Worm (Caenorhabditis elegans) whole organism, L4 larva: ENCODE measurements around the gene inft-2.
A peak's percentile ranks its signal among the peaks of the same experiment; 100 is the strongest.

ENCODE experiments used
- F10B5.3 ChIP-seq: sonication (generic microtip); optimal IDR thresholded peaks from 2 replicates; lab custom pipeline; 2016; ENCODE audit warnings: mild to moderate bottlenecking, missing genetic modification characterization, missing compliant biosample characterization
- F37D6.2 ChIP-seq: sonication (generic microtip); optimal IDR thresholded peaks from 2 replicates; lab custom pipeline; 2016; ENCODE audit warnings: mild to moderate bottlenecking, missing genetic modification characterization, missing compliant biosample characterization
- T20F7.1 ChIP-seq: fragments of 200-800 bp; sonication (Bioruptor generic); optimal IDR thresholded peaks from 2 replicates; lab custom pipeline; 2018; ENCODE audit warnings: mild to moderate bottlenecking, missing genetic modification characterization, missing compliant biosample characterization
- T26A8.4 ChIP-seq: fragments of 200-800 bp; sonication (Bioruptor generic); IDR thresholded peaks from 2 replicates; pipeline ENCODE4 v1.3.6; 2022; ENCODE audit warnings: missing genetic modification characterization, missing compliant biosample characterization
- Y105C5A.15 ChIP-seq: fragments of 200-800 bp; sonication (Bioruptor generic); IDR thresholded peaks from 2 replicates; pipeline ENCODE4 v1.3.6; 2022; ENCODE audit warnings: missing genetic modification characterization, missing compliant biosample characterization
- ama-1 ChIP-seq: fragments of 150-350 bp; optimal IDR thresholded peaks from 2 replicates; lab custom pipeline; 2014; ENCODE audit warnings: inconsistent platforms, mixed read lengths
- arid-1 ChIP-seq: fragments of 200-800 bp; sonication (Bioruptor generic); conservative IDR thresholded peaks from 2 replicates; pipeline ENCODE4 v1.3.6; 2022; ENCODE audit warnings: missing genetic modification reagents, missing genetic modification characterization, missing compliant biosample characterization
- ceh-20 ChIP-seq: fragments of 200-800 bp; sonication (Bioruptor generic); IDR thresholded peaks from 2 replicates; pipeline ENCODE4 v1.3.6; 2022; ENCODE audit warnings: missing genetic modification reagents, missing genetic modification characterization, missing compliant biosample characterization
- ceh-28 ChIP-seq: fragments of 150-350 bp; optimal IDR thresholded peaks from 2 replicates; lab custom pipeline; 2014; ENCODE audit warnings: missing biosample characterization, missing genetic modification reagents, missing genetic modification characterization
- ceh-32 ChIP-seq: sonication (generic microtip); optimal IDR thresholded peaks from 2 replicates; lab custom pipeline; 2016; ENCODE audit warnings: mild to moderate bottlenecking, missing genetic modification characterization, missing compliant biosample characterization; ENCODE audit not compliant: poor library complexity
- ctbp-1 ChIP-seq: fragments of 200-800 bp; sonication (Bioruptor generic); IDR thresholded peaks from 2 replicates; pipeline ENCODE4 v1.3.6; 2022; ENCODE audit warnings: missing genetic modification reagents, missing genetic modification characterization, missing compliant biosample characterization
- daf-12 ChIP-seq: fragments of 150-350 bp; optimal IDR thresholded peaks from 2 replicates; lab custom pipeline; 2014; ENCODE audit warnings: missing biosample characterization, missing genetic modification reagents, missing genetic modification characterization
- daf-8 ChIP-seq: fragments of 200-800 bp; sonication (Bioruptor generic); IDR thresholded peaks from 2 replicates; pipeline ENCODE4 v1.3.6; 2022; ENCODE audit warnings: missing genetic modification characterization, missing compliant biosample characterization
- dmd-6 ChIP-seq: fragments of 200-800 bp; sonication (Bioruptor generic); IDR thresholded peaks from 2 replicates; pipeline ENCODE4 v1.3.6; 2022; ENCODE audit warnings: missing genetic modification reagents, missing genetic modification characterization, missing compliant biosample characterization
- dpl-1 ChIP-seq: fragments of 150-350 bp; optimal IDR thresholded peaks from 2 replicates; lab custom pipeline; 2014; ENCODE audit warnings: missing biosample characterization, missing genetic modification reagents, missing genetic modification characterization
- duxl-1 ChIP-seq: sonication (generic microtip); optimal IDR thresholded peaks from 2 replicates; lab custom pipeline; 2016; ENCODE audit warnings: mild to moderate bottlenecking, missing genetic modification characterization, moderate library complexity, missing compliant biosample characterization; ENCODE audit not compliant: poor library complexity
- dve-1 ChIP-seq: sonication (generic microtip); optimal IDR thresholded peaks from 2 replicates; lab custom pipeline; 2017; ENCODE audit warnings: antibody characterized with exemption, mild to moderate bottlenecking, missing genetic modification characterization, missing compliant biosample characterization; ENCODE audit not compliant: insufficient read depth
- egl-43 ChIP-seq: fragments of 200-800 bp; sonication (Bioruptor generic); IDR thresholded peaks from 2 replicates; pipeline ENCODE4 v1.3.6; 2022; ENCODE audit warnings: missing genetic modification reagents, missing genetic modification characterization, missing compliant biosample characterization
- hlh-11 ChIP-seq: fragments of 200-800 bp; sonication (Bioruptor generic); optimal IDR thresholded peaks from 2 replicates; lab custom pipeline; 2018; ENCODE audit warnings: mild to moderate bottlenecking, missing genetic modification characterization, missing compliant biosample characterization
- hmg-1.1 ChIP-seq: fragments of 200-800 bp; sonication (Bioruptor generic); IDR thresholded peaks from 2 replicates; pipeline ENCODE4 v1.3.6; 2022; ENCODE audit warnings: missing genetic modification reagents, missing genetic modification characterization, missing compliant biosample characterization
- jun-1 ChIP-seq: fragments of 150-350 bp; optimal IDR thresholded peaks from 2 replicates; lab custom pipeline; 2014; ENCODE audit warnings: missing biosample characterization, missing genetic modification reagents, missing genetic modification characterization
- lim-7 ChIP-seq: fragments of 200-800 bp; sonication (Bioruptor generic); IDR thresholded peaks from 2 replicates; pipeline ENCODE4 v1.3.6; 2022; ENCODE audit warnings: missing genetic modification characterization, missing compliant biosample characterization
- lin-13 ChIP-seq: fragments of 150-350 bp; optimal IDR thresholded peaks from 2 replicates; lab custom pipeline; 2014; ENCODE audit warnings: missing biosample characterization, missing genetic modification reagents, missing genetic modification characterization
- lin-15B ChIP-seq: fragments of 150-350 bp; sonication (generic microtip); optimal IDR thresholded peaks from 3 replicates; lab custom pipeline; 2014; ENCODE audit warnings: missing biosample characterization, missing genetic modification characterization
- mdl-1 ChIP-seq, 2 experiments: fragments of 150-350 bp in 1 of 2; sonication (generic microtip) in 1 of 2; optimal IDR thresholded peaks; 2 replicates each; lab custom pipeline; 2014 to 2017; ENCODE audit warnings: missing biosample characterization in 2 of 2, missing genetic modification characterization in 2 of 2
- mes-2 ChIP-seq: sonication (generic microtip); optimal IDR thresholded peaks from 2 replicates; lab custom pipeline; 2016; ENCODE audit warnings: missing genotype, mild to moderate bottlenecking, missing genetic modification characterization, missing compliant biosample characterization; ENCODE audit not compliant: poor library complexity, severe bottlenecking
- mxl-3 ChIP-seq: fragments of 200-800 bp; sonication (Bioruptor generic); optimal IDR thresholded peaks from 2 replicates; lab custom pipeline; 2018; ENCODE audit warnings: mild to moderate bottlenecking, missing genetic modification characterization, missing compliant biosample characterization
- nhr-10 ChIP-seq: fragments of 150-350 bp; optimal IDR thresholded peaks from 2 replicates; lab custom pipeline; 2014; ENCODE audit warnings: missing biosample characterization, missing genetic modification characterization
- nhr-102 ChIP-seq: sonication (generic microtip); optimal IDR thresholded peaks from 2 replicates; lab custom pipeline; 2016; ENCODE audit warnings: mild to moderate bottlenecking, missing genetic modification characterization, moderate library complexity, missing compliant biosample characterization
- nhr-25 ChIP-seq: sonication (generic microtip); optimal IDR thresholded peaks from 2 replicates; lab custom pipeline; 2017; ENCODE audit warnings: missing genetic modification characterization, mild to moderate bottlenecking, missing compliant biosample characterization, antibody characterized with exemption, moderate library complexity, borderline replicate concordance; ENCODE audit not compliant: insufficient read depth
- nhr-28 ChIP-seq: fragments of 150-350 bp; optimal IDR thresholded peaks from 2 replicates; lab custom pipeline; 2014; ENCODE audit warnings: missing biosample characterization, missing genetic modification characterization
- nhr-41 ChIP-seq: fragments of 200-800 bp; sonication (Bioruptor generic); IDR thresholded peaks from 2 replicates; pipeline ENCODE4 v1.3.6; 2022; ENCODE audit warnings: missing genetic modification reagents, missing genetic modification characterization, missing compliant biosample characterization
- nhr-48 ChIP-seq: sonication (generic microtip); optimal IDR thresholded peaks from 2 replicates; lab custom pipeline; 2016; ENCODE audit warnings: mild to moderate bottlenecking, missing genetic modification characterization, missing compliant biosample characterization
- nhr-76 ChIP-seq: fragments of 150-350 bp; optimal IDR thresholded peaks from 2 replicates; lab custom pipeline; 2014; ENCODE audit warnings: missing biosample characterization, missing genetic modification characterization
- nhr-77 ChIP-seq: fragments of 150-350 bp; optimal IDR thresholded peaks from 2 replicates; lab custom pipeline; 2014; ENCODE audit warnings: missing biosample characterization, missing genetic modification characterization
- rbr-2 ChIP-seq: sonication (generic microtip); optimal IDR thresholded peaks from 2 replicates; lab custom pipeline; 2016; ENCODE audit warnings: missing genotype, missing genetic modification characterization, missing compliant biosample characterization
- set-16 ChIP-seq: fragments of 200-800 bp; sonication (Bioruptor generic); IDR thresholded peaks from 2 replicates; pipeline ENCODE4 v1.3.6; 2022; ENCODE audit warnings: missing genetic modification reagents, missing genetic modification characterization, missing compliant biosample characterization
- skn-1 ChIP-seq: fragments of 150-350 bp; optimal IDR thresholded peaks from 2 replicates; lab custom pipeline; 2014; ENCODE audit warnings: missing biosample characterization, missing genetic modification characterization
- snpc-4 ChIP-seq: fragments of 150-350 bp; optimal IDR thresholded peaks from 2 replicates; lab custom pipeline; 2014; ENCODE audit warnings: missing biosample characterization, missing genetic modification characterization
- spr-1 ChIP-seq: sonication (generic microtip); optimal IDR thresholded peaks from 2 replicates; lab custom pipeline; 2016; ENCODE audit warnings: mild to moderate bottlenecking, missing genetic modification characterization, missing compliant biosample characterization
- tra-1 ChIP-seq: fragments of 200-800 bp; sonication (Bioruptor generic); IDR thresholded peaks from 2 replicates; pipeline ENCODE4 v1.3.6; 2022; ENCODE audit warnings: missing genetic modification reagents, missing genetic modification characterization, missing compliant biosample characterization
- unc-62 ChIP-seq, 3 experiments: fragments of 150-350 bp in 1 of 3; sonication (generic microtip); optimal IDR thresholded peaks in 2 of 3; peaks in 1 of 3; 1 replicate in 1 of 3; 2 replicates in 2 of 3; lab custom pipeline; 2014 to 2017; ENCODE audit warnings: missing biosample characterization in 3 of 3, missing genetic modification characterization in 3 of 3, missing genetic modification reagents in 3 of 3, missing genotype in 1 of 3
- vab-7 ChIP-seq: fragments of 200-800 bp; sonication (Bioruptor generic); IDR thresholded peaks from 2 replicates; pipeline ENCODE4 v1.3.6; 2022; ENCODE audit warnings: missing genetic modification reagents, missing genetic modification characterization, missing compliant biosample characterization
- zip-2 ChIP-seq: fragments of 150-350 bp; optimal IDR thresholded peaks from 2 replicates; lab custom pipeline; 2014; ENCODE audit warnings: missing biosample characterization, missing genetic modification characterization
- ztf-11 ChIP-seq: fragments of 150-350 bp; optimal IDR thresholded peaks from 2 replicates; lab custom pipeline; 2014; ENCODE audit warnings: missing biosample characterization, missing genetic modification characterization

The inft-2 gene

DNA sequence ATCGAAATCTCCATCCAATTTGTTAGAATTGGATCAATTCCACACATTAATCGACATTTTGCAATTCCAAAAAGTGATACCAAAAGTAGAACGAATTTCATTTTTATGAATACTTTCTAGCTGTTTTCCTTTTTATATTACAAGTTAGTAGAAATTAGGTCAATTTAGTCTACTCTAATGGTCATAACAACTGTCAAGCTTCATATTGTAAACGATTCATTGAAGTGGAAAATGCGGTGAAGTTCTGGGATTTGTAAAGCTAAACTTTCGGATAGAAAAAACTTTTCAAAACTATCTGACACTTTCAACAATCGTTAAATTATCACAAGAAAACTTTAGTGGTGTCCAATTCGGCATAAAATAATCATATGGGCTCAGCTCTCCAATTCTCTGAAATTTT is 32.5 kb downstream of the inft-2 start, which contains the start of gene W07G4.7:
Gene W07G4.7 (minus strand): TSS at position 101 of the 400 bp plus-strand sequence.
- TF ChIP-seq nhr-41 (GFP tag; lab: Robert Waterston, UW) (no peak), daf-12 (tag; lab: Kevin White, UChicago) (no peak), egl-43 (no peak), ztf-11 (tag; lab: Kevin White, UChicago) (no peak), ama-1 (lab: Kevin White, UChicago) (no peak), lin-15B (tag; lab: Kevin White, UChicago) (no peak)
- TF ChIP-seq, all 104 proteins: peak for 0

DNA sequence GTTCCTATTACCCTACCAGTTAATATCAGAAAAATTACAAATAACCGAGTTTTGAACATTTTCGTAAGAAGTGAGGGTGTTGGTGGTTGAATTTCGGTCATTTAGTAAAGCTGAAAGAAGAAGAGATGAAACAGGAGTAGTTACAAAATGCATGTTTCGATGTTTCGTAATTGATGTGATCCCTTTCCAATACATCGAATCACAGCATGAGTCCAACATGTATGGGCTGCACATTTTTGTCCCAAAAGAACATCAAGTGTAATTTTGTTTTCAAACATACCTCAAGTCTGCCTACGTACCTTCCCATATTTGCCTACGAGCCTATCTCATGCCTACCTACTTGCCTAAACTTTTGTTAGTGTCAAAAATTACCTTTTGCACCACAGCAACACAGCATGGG is 34.3 kb downstream of the inft-2 start, which contains the start of gene W07G4.2:
Gene W07G4.2 (minus strand): TSS at position 101 of the 400 bp plus-strand sequence.
- no peak for TF ChIP-seq set-16 (GFP tag; lab: Robert Waterston, UW)
- TF ChIP-seq F37D6.2 (tag; lab: Kevin White, UChicago) = no peak
- TF ChIP-seq lin-13 (GFP tag; lab: Kevin White, UChicago) = no peak
- no peak for TF ChIP-seq nhr-41 (GFP tag; lab: Robert Waterston, UW)
- TF ChIP-seq vab-7 (GFP tag; lab: Robert Waterston, UW) = no peak
- no peak for TF ChIP-seq snpc-4 (tag; lab: Kevin White, UChicago)
- TF ChIP-seq ceh-28 (tag; lab: Kevin White, UChicago) = no peak
- no peak for TF ChIP-seq F10B5.3 (tag; lab: Kevin White, UChicago)
- no peak for TF ChIP-seq dve-1 (tag; lab: Kevin White, UChicago)
- TF ChIP-seq hlh-11 (tag; lab: Kevin White, UChicago) = no peak
- no peak for TF ChIP-seq skn-1 (tag; lab: Kevin White, UChicago)
- TF ChIP-seq nhr-76 (tag; lab: Kevin White, UChicago) = no peak
- no peak for TF ChIP-seq zip-2 (tag; lab: Kevin White, UChicago)
- TF ChIP-seq daf-8 (GFP tag; lab: Robert Waterston, UW) = no peak
- TF ChIP-seq nhr-25 (tag; lab: Kevin White, UChicago) = no peak

DNA sequence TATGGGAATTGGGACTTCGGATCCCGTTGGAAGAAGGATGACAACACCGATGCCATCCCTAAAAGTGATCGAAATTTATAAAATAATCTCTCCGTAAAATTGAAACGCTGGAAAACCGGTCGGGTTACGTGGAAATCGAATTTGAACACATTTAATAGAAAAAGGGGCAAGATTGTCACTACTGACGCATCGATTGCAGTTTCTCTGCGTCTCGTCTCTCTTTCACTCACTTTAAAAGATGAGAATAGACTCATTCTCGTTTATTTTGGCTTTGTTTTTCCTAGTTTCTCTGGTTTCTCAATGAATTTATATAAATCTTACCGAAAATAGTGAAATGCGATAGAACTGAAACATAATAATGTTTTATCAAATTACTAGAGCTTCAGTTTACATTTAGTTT is 39.5 kb downstream of the inft-2 start, which contains the start of gene scyl-1:
Gene scyl-1 (minus strand): TSS at position 56 of the 400 bp plus-strand sequence.
- TF ChIP-seq nhr-28 (peak; percentile 70), nhr-102 (tag; lab: Kevin White, UChicago) (peak; percentile 45), Y105C5A.15 (GFP tag; lab: Robert Waterston, UW) (no peak), tra-1 (GFP tag; lab: Robert Waterston, UW) (no peak), rbr-2 (peak; percentile 68), ctbp-1 (GFP tag; lab: Robert Waterston, UW) (peak; percentile 59), ama-1 (lab: Kevin White, UChicago) (no peak), jun-1 (tag; lab: Kevin White, UChicago) (peak; percentile 8), dmd-6 (GFP tag; lab: Robert Waterston, UW) (peak; percentile 76), ceh-20 (GFP tag; lab: Robert Waterston, UW) (0 out of 2 replicates have a peak, but pooled peaks have one; percentile 41), hlh-11 (tag; lab: Kevin White, UChicago) (peak; percentile 78), arid-1 (0 out of 2 replicates have a peak, but pooled peaks have one; percentile 25), mxl-3 (GFP tag; lab: Kevin White, UChicago) (peak; percentile 15), mes-2 (tag; lab: Kevin White, UChicago) (peak; percentile 89), lim-7 (GFP tag; lab: Robert Waterston, UW) (no peak), spr-1 (peak; percentile 10), nhr-25 (tag; lab: Kevin White, UChicago) (peak; percentile 48), dpl-1 (peak; percentile 74), ztf-11 (tag; lab: Kevin White, UChicago) (no peak), nhr-77 (peak; percentile 56), T20F7.1 (GFP tag; lab: Kevin White, UChicago) (peak; percentile 70), ceh-32 (tag; lab: Kevin White, UChicago) (no peak), mdl-1 (tag; optimal IDR thresholded peaks at IDR 0.05; lab: Kevin White, UChicago) (peak in 1 of 2 experiments; percentile 59), dve-1 (tag; lab: Kevin White, UChicago) (peak; percentile 84), hmg-1.1 (GFP tag; lab: Robert Waterston, UW) (peak; percentile 52), nhr-48 (tag; lab: Kevin White, UChicago) (peak; percentile 36), T26A8.4 (GFP tag; lab: Robert Waterston, UW) (peak; percentile 75), unc-62 (GFP tag; optimal IDR thresholded peaks at IDR 0.05 in 1 of 2; lab: Kevin White, UChicago) (peak in 1 of 2 experiments; percentile 82), unc-62 (tag; optimal IDR thresholded peaks at IDR 0.05; lab: Kevin White, UChicago) (no peak), nhr-10 (tag; lab: Kevin White, UChicago) (no peak), lin-13 (GFP tag; lab: Kevin White, UChicago) (peak; percentile 74), duxl-1 (tag; lab: Kevin White, UChicago) (peak; percentile 30)
